Worm (Caenorhabditis elegans): Measurements from ENCODE around the gene C03A3.2.

DNA sequence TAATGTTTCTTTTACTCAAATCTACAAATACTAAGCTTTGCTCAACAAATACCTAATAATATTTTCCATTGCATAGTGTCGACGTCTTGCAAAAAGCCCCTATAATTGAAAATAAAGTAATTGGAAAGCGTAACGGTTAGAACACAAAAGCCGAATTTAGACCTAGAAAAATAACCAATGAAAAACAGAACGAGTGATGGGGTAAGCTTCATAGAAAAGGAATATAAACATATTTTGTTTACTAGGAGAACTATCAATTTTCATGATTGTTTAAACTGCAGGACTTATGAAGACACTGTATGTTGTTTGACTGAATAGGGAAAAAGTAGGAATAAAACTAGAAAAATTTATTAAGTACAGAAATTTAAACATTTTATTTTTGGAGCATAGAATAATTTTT lies 23.6 kb downstream of the C03A3.2 start, which contains the start of gene F38B2.3:
- TF ChIP-seq ceh-22 (tag; optimal IDR thresholded peaks at IDR 0.05) (no peak), nhr-11 (tag; optimal IDR thresholded peaks at IDR 0.05) (no peak), dmd-4 (tag; optimal IDR thresholded peaks at IDR 0.05; ENCODE audit: borderline replicate concordance) (no peak), ttx-3 (tag; optimal IDR thresholded peaks at IDR 0.05) (no peak), unc-55 (GFP tag; optimal IDR thresholded peaks at IDR 0.05) (no peak), ama-1 (optimal IDR thresholded peaks at IDR 0.05) (no peak), ceh-31 (tag; optimal IDR thresholded peaks at IDR 0.05) (no peak), che-1 (tag; optimal IDR thresholded peaks at IDR 0.05) (no peak), fkh-6 (tag; optimal IDR thresholded peaks at IDR 0.05) (no peak), ceh-45 (GFP tag; IDR thresholded peaks at IDR 0.05) (no peak), hlh-30 (tag; optimal IDR thresholded peaks at IDR 0.05; ENCODE audit: insufficient read depth) (no peak), pha-2 (tag; optimal IDR thresholded peaks at IDR 0.05) (no peak), ets-4 (tag; optimal IDR thresholded peaks at IDR 0.05) (no peak)
